Worm (Caenorhabditis elegans) whole organism, midembryonic: ENCODE measurements around the gene F55C12.4.

Experiments
- cog-1 ChIP-seq: sonication (generic microtip); optimal IDR thresholded peaks from 2 replicates; lab custom pipeline; 2016; ENCODE audit warnings: missing genetic modification characterization, missing compliant biosample characterization
- flt-1 ChIP-seq: fragments of 200-800 bp; sonication (Bioruptor generic); IDR thresholded peaks from 2 replicates; pipeline ENCODE4 v1.3.6; 2022; ENCODE audit warnings: missing genetic modification characterization, missing compliant biosample characterization
- klf-2 ChIP-seq: fragments of 200-800 bp; sonication (Bioruptor generic); conservative IDR thresholded peaks from 2 replicates; pipeline ENCODE4 v1.3.6; 2022; ENCODE audit warnings: missing genetic modification reagents, missing genetic modification characterization, missing compliant biosample characterization
- ref-1 ChIP-seq: fragments of 200-800 bp; sonication (Bioruptor generic); conservative IDR thresholded peaks from 2 replicates; pipeline ENCODE4 v1.3.6; 2022; ENCODE audit warnings: missing genetic modification reagents, missing genetic modification characterization, missing compliant biosample characterization
- tab-1 ChIP-seq: fragments of 200-800 bp; sonication (Bioruptor generic); IDR thresholded peaks from 2 replicates; pipeline ENCODE4 v1.3.6; 2022; ENCODE audit warnings: missing genetic modification characterization, missing compliant biosample characterization
- ztf-23 ChIP-seq: fragments of 200-800 bp; sonication (Bioruptor generic); IDR thresholded peaks from 2 replicates; pipeline ENCODE4 v1.3.6; 2022; ENCODE audit warnings: missing genetic modification reagents, missing genetic modification characterization, missing compliant biosample characterization
- ztf-29 ChIP-seq: fragments of 200-800 bp; sonication (Bioruptor generic); IDR thresholded peaks from 2 replicates; pipeline ENCODE4 v1.3.6; 2022; ENCODE audit warnings: missing genetic modification reagents, missing genetic modification characterization, missing compliant biosample characterization

- TF ChIP-seq klf-2 (GFP tag; lab: Robert Waterston, UW), result 0 out of 2 replicates have a peak, but pooled peaks have one; percentile 14
- TF ChIP-seq flt-1 (GFP tag; lab: Robert Waterston, UW), result no peak
- TF ChIP-seq cog-1, result peak; percentile 83
- TF ChIP-seq ztf-23 (GFP tag; lab: Robert Waterston, UW), result peak; percentile 79; the same call in 1 of the 2 replicates
- TF ChIP-seq ztf-29 (GFP tag; lab: Robert Waterston, UW), result no peak
- no peak for TF ChIP-seq tab-1 (GFP tag; lab: Robert Waterston, UW)
- no peak for TF ChIP-seq ref-1 (GFP tag; lab: Robert Waterston, UW)
Measured at ce11 chrII:5836153-5836719, 22.0 kb downstream of the F55C12.4 start, which contains the start of gene fzo-1.
